Worm (Caenorhabditis elegans): ENCODE measurements around the gene nlp-47.

The nlp-47 gene

ce11 chrIV:5268803-5269202 lies 21.8 kb upstream of the nlp-47 start, which contains the start of gene F36H12.4:
F36H12.4 (plus strand) TSS chrIV:5269103.
- TF ChIP-seq skn-1 (tag; optimal IDR thresholded peaks at IDR 0.05) (no peak), unc-55 (GFP tag; optimal IDR thresholded peaks at IDR 0.05) (no peak), F13H6.1 (tag; optimal IDR thresholded peaks at IDR 0.05) (no peak), lin-13 (GFP tag; optimal IDR thresholded peaks at IDR 0.05) (no peak), peb-1 (tag; optimal IDR thresholded peaks at IDR 0.05) (no peak), unc-39 (tag; optimal IDR thresholded peaks at IDR 0.05) (no peak), mab-5 (tag; optimal IDR thresholded peaks at IDR 0.05) (no peak), nhr-237 (tag; optimal IDR thresholded peaks at IDR 0.05) (no peak), C34F6.9 (tag; optimal IDR thresholded peaks at IDR 0.05) (no peak), elt-1 (tag; optimal IDR thresholded peaks at IDR 0.05) (no peak), nhr-25 (tag; optimal IDR thresholded peaks at IDR 0.05) (no peak), egl-27 (tag; optimal IDR thresholded peaks at IDR 0.05) (no peak)

- TF ChIP-seq skn-1 (tag; optimal IDR thresholded peaks at IDR 0.05) (no peak), crh-2 (tag; optimal IDR thresholded peaks at IDR 0.05) (no peak), mab-5 (tag; optimal IDR thresholded peaks at IDR 0.05) (no peak), nhr-25 (tag; optimal IDR thresholded peaks at IDR 0.05) (no peak), nhr-129 (tag; optimal IDR thresholded peaks at IDR 0.05) (no peak), unc-39 (tag; optimal IDR thresholded peaks at IDR 0.05) (no peak), lin-39 (tag; optimal IDR thresholded peaks at IDR 0.05) (no peak), aly-2 (tag; optimal IDR thresholded peaks at IDR 0.05) (no peak), lsy-2 (tag; optimal IDR thresholded peaks at IDR 0.05) (no peak), zag-1 (tag; optimal IDR thresholded peaks at IDR 0.05) (no peak), sem-4 (tag; optimal IDR thresholded peaks at IDR 0.05) (no peak), ztf-11 (tag; optimal IDR thresholded peaks at IDR 0.05) (no peak)
Observed at ce11 chrIV:5272518-5272917, 18.1 kb upstream of the nlp-47 start, which contains the start of gene F36H12.3. F36H12.3 (plus strand) TSS chrIV:5272818.

DNA sequence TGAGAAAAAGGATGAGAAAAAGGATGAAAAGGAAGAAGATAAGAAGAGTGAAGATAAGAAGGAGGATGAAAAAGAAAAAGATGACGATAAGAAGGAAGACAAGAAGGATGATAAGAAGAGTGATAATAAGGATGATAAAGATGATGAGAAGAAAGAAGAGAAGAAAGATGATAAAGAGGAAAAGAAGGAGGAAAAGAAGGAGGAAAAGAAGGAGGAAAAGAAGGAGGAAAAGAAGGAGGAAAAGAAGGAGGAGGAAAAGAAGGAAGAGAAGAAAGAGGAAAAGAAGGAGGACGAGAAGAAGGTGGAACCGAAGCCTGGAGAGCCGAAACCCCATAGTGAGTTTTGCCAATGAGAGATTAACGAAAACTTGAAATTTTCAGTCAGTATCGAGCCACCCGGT lies 17.3 kb upstream of the nlp-47 start:
- no peak for TF ChIP-seq crh-2 (tag; optimal IDR thresholded peaks at IDR 0.05)
- TF ChIP-seq lin-11 (tag; optimal IDR thresholded peaks at IDR 0.05), result no peak
- TF ChIP-seq nhr-6 (tag; optimal IDR thresholded peaks at IDR 0.05), result no peak
- no peak for TF ChIP-seq nhr-23 (tag; optimal IDR thresholded peaks at IDR 0.05)
- no peak for TF ChIP-seq ama-1 (optimal IDR thresholded peaks at IDR 0.05)
- no peak for TF ChIP-seq sma-9 (GFP tag; optimal IDR thresholded peaks at IDR 0.05)
- TF ChIP-seq sma-9 (tag; optimal IDR thresholded peaks at IDR 0.05), result no peak
- no peak for TF ChIP-seq snpc-4 (tag; optimal IDR thresholded peaks at IDR 0.05)
- TF ChIP-seq mbf-1 (tag; optimal IDR thresholded peaks at IDR 0.05), result no peak
- no peak for TF ChIP-seq unc-62 (GFP tag; optimal IDR thresholded peaks at IDR 0.05)
- no peak for TF ChIP-seq skn-1 (tag; optimal IDR thresholded peaks at IDR 0.05)
- TF ChIP-seq mab-5 (tag; optimal IDR thresholded peaks at IDR 0.05), result no peak
- no peak for TF ChIP-seq unc-55 (GFP tag; optimal IDR thresholded peaks at IDR 0.05)
- no peak for TF ChIP-seq lin-13 (GFP tag; optimal IDR thresholded peaks at IDR 0.05)
- no peak for TF ChIP-seq ZK546.5 (tag; optimal IDR thresholded peaks at IDR 0.05)
- TF ChIP-seq ztf-1 (GFP tag; conservative IDR thresholded peaks at IDR 0.05), result no peak
- TF ChIP-seq alr-1 (tag; optimal IDR thresholded peaks at IDR 0.05), result no peak
- TF ChIP-seq peb-1 (tag; optimal IDR thresholded peaks at IDR 0.05), result no peak
- TF ChIP-seq ceh-82 (tag; optimal IDR thresholded peaks at IDR 0.05), result no peak
- TF ChIP-seq elt-1 (tag; optimal IDR thresholded peaks at IDR 0.05), result no peak
- no peak for TF ChIP-seq fos-1 (tag; optimal IDR thresholded peaks at IDR 0.05)

ce11 chrIV:5274123-5274581 lies 16.5 kb upstream of the nlp-47 start, which contains the start of gene slfl-4:
slfl-4 (plus strand) TSS chrIV:5274531.
- TF ChIP-seq nhr-12 (tag; optimal IDR thresholded peaks at IDR 0.05) (no peak), nhr-129 (tag; optimal IDR thresholded peaks at IDR 0.05) (no peak), unc-62 (GFP tag; optimal IDR thresholded peaks at IDR 0.05) (no peak), R02D3.7 (tag; optimal IDR thresholded peaks at IDR 0.05) (no peak), nhr-237 (tag; optimal IDR thresholded peaks at IDR 0.05) (no peak), blmp-1 (tag; optimal IDR thresholded peaks at IDR 0.05; ENCODE audit: insufficient read depth) (no peak), nhr-6 (tag; optimal IDR thresholded peaks at IDR 0.05) (no peak)

DNA sequence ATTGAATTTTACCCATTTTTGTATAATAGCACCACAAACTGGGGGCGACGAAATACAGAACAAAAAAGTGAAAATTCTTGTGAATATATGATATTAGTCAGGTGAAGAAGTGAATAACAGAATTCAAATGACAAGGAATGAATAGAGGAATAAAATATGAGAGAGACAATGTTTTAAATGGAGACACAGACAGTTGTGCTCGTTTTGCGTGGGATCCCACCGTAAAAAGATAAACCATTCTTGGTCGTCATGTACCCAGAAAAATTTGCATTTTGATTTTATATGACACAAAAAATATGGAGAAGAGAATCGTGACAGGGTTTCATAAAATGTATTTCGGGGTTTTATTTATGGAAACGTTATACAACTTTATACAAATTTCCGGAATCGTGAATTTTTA lies 12.9 kb upstream of the nlp-47 start, which contains the start of gene F36H12.17:
Gene F36H12.17, minus strand, starts transcription at position 101 of the 400 bp plus-strand sequence.
- no peak for TF ChIP-seq C34F6.9 (tag; optimal IDR thresholded peaks at IDR 0.05)
- no peak for TF ChIP-seq sem-4 (tag; optimal IDR thresholded peaks at IDR 0.05)
- no peak for TF ChIP-seq elt-3 (tag; optimal IDR thresholded peaks at IDR 0.05)
- no peak for TF ChIP-seq nhr-77 (tag; optimal IDR thresholded peaks at IDR 0.05)
- no peak for TF ChIP-seq nhr-129 (tag; optimal IDR thresholded peaks at IDR 0.05)
- no peak for TF ChIP-seq ztf-1 (GFP tag; conservative IDR thresholded peaks at IDR 0.05)
- TF ChIP-seq gmeb-1 (tag; optimal IDR thresholded peaks at IDR 0.05), result no peak
- no peak for TF ChIP-seq lsy-2 (tag; optimal IDR thresholded peaks at IDR 0.05)
- TF ChIP-seq crh-2 (tag; optimal IDR thresholded peaks at IDR 0.05), result no peak
- TF ChIP-seq ceh-16 (tag; optimal IDR thresholded peaks at IDR 0.05), result no peak
- TF ChIP-seq ZK546.5 (tag; optimal IDR thresholded peaks at IDR 0.05), result no peak
- no peak for TF ChIP-seq nhr-237 (tag; optimal IDR thresholded peaks at IDR 0.05)
- no peak for TF ChIP-seq dmd-4 (tag; optimal IDR thresholded peaks at IDR 0.05)
- TF ChIP-seq lin-11 (tag; optimal IDR thresholded peaks at IDR 0.05), result no peak
- no peak for TF ChIP-seq nhr-25 (tag; optimal IDR thresholded peaks at IDR 0.05)
